Worm (Caenorhabditis elegans) whole organism, midembryonic: ENCODE results near the gene T12D8.10.

Source experiments
- T22C8.4 ChIP-seq: fragments of 200-800 bp; sonication (Bioruptor generic); IDR thresholded peaks from 2 replicates; pipeline ENCODE4 v1.3.6; 2022; ENCODE audit warnings: missing genetic modification characterization, missing compliant biosample characterization
- cog-1 ChIP-seq: sonication (generic microtip); optimal IDR thresholded peaks from 2 replicates; lab custom pipeline; 2016; ENCODE audit warnings: missing genetic modification characterization, missing compliant biosample characterization
- flt-1 ChIP-seq: fragments of 200-800 bp; sonication (Bioruptor generic); IDR thresholded peaks from 2 replicates; pipeline ENCODE4 v1.3.6; 2022; ENCODE audit warnings: missing genetic modification characterization, missing compliant biosample characterization
- klf-2 ChIP-seq: fragments of 200-800 bp; sonication (Bioruptor generic); conservative IDR thresholded peaks from 2 replicates; pipeline ENCODE4 v1.3.6; 2022; ENCODE audit warnings: missing genetic modification reagents, missing genetic modification characterization, missing compliant biosample characterization
- med-1 ChIP-seq: sonication (generic microtip); optimal IDR thresholded peaks from 2 replicates; lab custom pipeline; 2017; ENCODE audit warnings: missing genetic modification characterization, mild to moderate bottlenecking, missing compliant biosample characterization, antibody characterized with exemption, missing genetic modification reagents; ENCODE audit not compliant: insufficient read depth
- ref-1 ChIP-seq: fragments of 200-800 bp; sonication (Bioruptor generic); conservative IDR thresholded peaks from 2 replicates; pipeline ENCODE4 v1.3.6; 2022; ENCODE audit warnings: missing genetic modification reagents, missing genetic modification characterization, missing compliant biosample characterization
- tab-1 ChIP-seq: fragments of 200-800 bp; sonication (Bioruptor generic); IDR thresholded peaks from 2 replicates; pipeline ENCODE4 v1.3.6; 2022; ENCODE audit warnings: missing genetic modification characterization, missing compliant biosample characterization
- ztf-23 ChIP-seq: fragments of 200-800 bp; sonication (Bioruptor generic); IDR thresholded peaks from 2 replicates; pipeline ENCODE4 v1.3.6; 2022; ENCODE audit warnings: missing genetic modification reagents, missing genetic modification characterization, missing compliant biosample characterization
- ztf-29 ChIP-seq: fragments of 200-800 bp; sonication (Bioruptor generic); IDR thresholded peaks from 2 replicates; pipeline ENCODE4 v1.3.6; 2022; ENCODE audit warnings: missing genetic modification reagents, missing genetic modification characterization, missing compliant biosample characterization

Gene T12D8.10

ce11 chrIII:13666406-13666805 lies 24.3 kb upstream of the T12D8.10 start:
- TF ChIP-seq klf-2 (GFP tag; lab: Robert Waterston, UW) (no peak), ztf-23 (GFP tag; lab: Robert Waterston, UW) (no peak), med-1 (GFP tag; lab: Kevin White, UChicago) (no peak), ref-1 (GFP tag; lab: Robert Waterston, UW) (no peak), T22C8.4 (no peak), tab-1 (GFP tag; lab: Robert Waterston, UW) (no peak), flt-1 (GFP tag; lab: Robert Waterston, UW) (no peak), ztf-29 (GFP tag; lab: Robert Waterston, UW) (no peak), cog-1 (tag; lab: Kevin White, UChicago) (no peak)

- TF ChIP-seq klf-2 (GFP tag; lab: Robert Waterston, UW): no peak
- TF ChIP-seq flt-1 (GFP tag; lab: Robert Waterston, UW): 0 out of 2 replicates have a peak, but pooled peaks have one; percentile 58
Measured at ce11 chrIII:13660123-13660522, 18.0 kb upstream of the T12D8.10 start.

- no peak for TF ChIP-seq ref-1 (GFP tag; lab: Robert Waterston, UW)
- TF ChIP-seq ztf-29 (GFP tag; lab: Robert Waterston, UW): no peak
- no peak for TF ChIP-seq ztf-23 (GFP tag; lab: Robert Waterston, UW)
- TF ChIP-seq T22C8.4: no peak
- no peak for TF ChIP-seq tab-1 (GFP tag; lab: Robert Waterston, UW)
- TF ChIP-seq med-1 (GFP tag; lab: Kevin White, UChicago): no peak
- no peak for TF ChIP-seq flt-1 (GFP tag; lab: Robert Waterston, UW)
- TF ChIP-seq klf-2 (GFP tag; lab: Robert Waterston, UW): no peak
- no peak for TF ChIP-seq cog-1 (tag; lab: Kevin White, UChicago)
Measured at ce11 chrIII:13659028-13659427, 16.9 kb upstream of the T12D8.10 start.

ce11 chrIII:13657975-13658374 lies 15.8 kb upstream of the T12D8.10 start:
- no peak for TF ChIP-seq ztf-23 (GFP tag; lab: Robert Waterston, UW)
- no peak for TF ChIP-seq klf-2 (GFP tag; lab: Robert Waterston, UW)
- TF ChIP-seq tab-1 (GFP tag; lab: Robert Waterston, UW): no peak
- no peak for TF ChIP-seq cog-1 (tag; lab: Kevin White, UChicago)
- no peak for TF ChIP-seq med-1 (GFP tag; lab: Kevin White, UChicago)
- no peak for TF ChIP-seq flt-1 (GFP tag; lab: Robert Waterston, UW)
- TF ChIP-seq ref-1 (GFP tag; lab: Robert Waterston, UW): no peak
- TF ChIP-seq T22C8.4: no peak
- TF ChIP-seq ztf-29 (GFP tag; lab: Robert Waterston, UW): no peak

- no peak for TF ChIP-seq ztf-23 (GFP tag; lab: Robert Waterston, UW)
- TF ChIP-seq flt-1 (GFP tag; lab: Robert Waterston, UW): no peak
- no peak for TF ChIP-seq ref-1 (GFP tag; lab: Robert Waterston, UW)
- no peak for TF ChIP-seq T22C8.4
- no peak for TF ChIP-seq ztf-29 (GFP tag; lab: Robert Waterston, UW)
Measured at ce11 chrIII:13656680-13657079, 14.6 kb upstream of the T12D8.10 start.

- TF ChIP-seq ztf-29 (GFP tag; lab: Robert Waterston, UW) (no peak), flt-1 (GFP tag; lab: Robert Waterston, UW) (no peak), ref-1 (GFP tag; lab: Robert Waterston, UW) (no peak), tab-1 (GFP tag; lab: Robert Waterston, UW) (no peak), klf-2 (GFP tag; lab: Robert Waterston, UW) (no peak)
Measured at ce11 chrIII:13654950-13655349, 12.8 kb upstream of the T12D8.10 start.

- TF ChIP-seq T22C8.4 (no peak), cog-1 (tag; lab: Kevin White, UChicago) (no peak), flt-1 (GFP tag; lab: Robert Waterston, UW) (no peak), med-1 (GFP tag; lab: Kevin White, UChicago) (no peak), ztf-29 (GFP tag; lab: Robert Waterston, UW) (no peak), klf-2 (GFP tag; lab: Robert Waterston, UW) (no peak), ztf-23 (GFP tag; lab: Robert Waterston, UW) (no peak), tab-1 (GFP tag; lab: Robert Waterston, UW) (no peak), ref-1 (GFP tag; lab: Robert Waterston, UW) (no peak)
Measured at ce11 chrIII:13652708-13653107, 10.6 kb upstream of the T12D8.10 start.

ce11 chrIII:13652010-13652409 lies 9.9 kb upstream of the T12D8.10 start:
- TF ChIP-seq ztf-23 (GFP tag; lab: Robert Waterston, UW) (no peak), ref-1 (GFP tag; lab: Robert Waterston, UW) (no peak), med-1 (GFP tag; lab: Kevin White, UChicago) (no peak), tab-1 (GFP tag; lab: Robert Waterston, UW) (no peak), T22C8.4 (no peak), cog-1 (tag; lab: Kevin White, UChicago) (no peak), ztf-29 (GFP tag; lab: Robert Waterston, UW) (no peak), flt-1 (GFP tag; lab: Robert Waterston, UW) (no peak), klf-2 (GFP tag; lab: Robert Waterston, UW) (no peak)

- TF ChIP-seq ztf-23 (GFP tag; lab: Robert Waterston, UW) (0 out of 2 replicates have a peak, but pooled peaks have one; percentile 43), ztf-29 (GFP tag; lab: Robert Waterston, UW) (no peak)
Measured at ce11 chrIII:13651414-13651813, 9.3 kb upstream of the T12D8.10 start.

- TF ChIP-seq cog-1 (tag; lab: Kevin White, UChicago) (no peak), ztf-29 (GFP tag; lab: Robert Waterston, UW) (no peak), T22C8.4 (no peak), flt-1 (GFP tag; lab: Robert Waterston, UW) (no peak), ztf-23 (GFP tag; lab: Robert Waterston, UW) (no peak), med-1 (GFP tag; lab: Kevin White, UChicago) (no peak), ref-1 (GFP tag; lab: Robert Waterston, UW) (no peak), tab-1 (GFP tag; lab: Robert Waterston, UW) (no peak), klf-2 (GFP tag; lab: Robert Waterston, UW) (no peak)
Measured at ce11 chrIII:13648540-13648939, 6.4 kb upstream of the T12D8.10 start.
